Worm (Caenorhabditis elegans) whole organism, L3 larva: Measurements from ENCODE around the gene F10B5.3.

Experiments used
- R02D3.7 ChIP-seq: fragments of 150-350 bp; optimal IDR thresholded peaks from 2 replicates; lab custom pipeline; 2014; ENCODE audit warnings: missing biosample characterization, missing genetic modification characterization
- ZK546.5 ChIP-seq: sonication (generic microtip); optimal IDR thresholded peaks from 2 replicates; lab custom pipeline; 2017; ENCODE audit warnings: missing biosample characterization, missing genetic modification characterization
- ama-1 ChIP-seq: fragments of 150-350 bp; optimal IDR thresholded peaks from 2 replicates; lab custom pipeline; 2018
- ceh-16 ChIP-seq: sonication (generic microtip); optimal IDR thresholded peaks from 2 replicates; lab custom pipeline; 2017; ENCODE audit warnings: missing biosample characterization, missing genetic modification characterization
- ceh-28 ChIP-seq: fragments of 150-350 bp; optimal IDR thresholded peaks from 2 replicates; lab custom pipeline; 2014; ENCODE audit warnings: missing biosample characterization, missing genetic modification reagents, missing genetic modification characterization
- ceh-82 ChIP-seq: fragments of 150-350 bp; optimal IDR thresholded peaks from 2 replicates; lab custom pipeline; 2014; ENCODE audit warnings: missing biosample characterization, missing genetic modification characterization
- ceh-9 ChIP-seq: sonication (generic microtip); optimal IDR thresholded peaks from 2 replicates; lab custom pipeline; 2018; ENCODE audit warnings: missing biosample characterization, missing genetic modification characterization
- daf-12 ChIP-seq: fragments of 150-350 bp; optimal IDR thresholded peaks from 2 replicates; lab custom pipeline; 2014; ENCODE audit warnings: missing biosample characterization, missing genetic modification reagents, missing genetic modification characterization
- egl-27 ChIP-seq: sonication (generic microtip); optimal IDR thresholded peaks from 4 replicates; lab custom pipeline; 2017; ENCODE audit warnings: missing biosample characterization, missing genetic modification reagents, missing genetic modification characterization
- egl-5 ChIP-seq: fragments of 150-350 bp; optimal IDR thresholded peaks from 2 replicates; lab custom pipeline; 2017; ENCODE audit warnings: missing biosample characterization, missing genetic modification reagents, missing genetic modification characterization, inconsistent platforms
- elt-1 ChIP-seq: fragments of 150-350 bp; optimal IDR thresholded peaks from 2 replicates; lab custom pipeline; 2014; ENCODE audit warnings: missing biosample characterization, missing genetic modification characterization
- elt-2 ChIP-seq: sonication (generic microtip); optimal IDR thresholded peaks from 2 replicates; lab custom pipeline; 2016; ENCODE audit warnings: missing genetic modification reagents, mild to moderate bottlenecking, missing genetic modification characterization, missing compliant biosample characterization
- eor-1 ChIP-seq, 2 experiments: fragments of 150-350 bp; optimal IDR thresholded peaks; 2 replicates each; lab custom pipeline; 2014 to 2018; ENCODE audit warnings: missing biosample characterization in 2 of 2, missing genetic modification characterization in 2 of 2
- fkh-10 ChIP-seq: sonication (generic microtip); optimal IDR thresholded peaks from 2 replicates; lab custom pipeline; 2017; ENCODE audit warnings: missing biosample characterization, missing genetic modification reagents, missing genetic modification characterization
- fkh-2 ChIP-seq: fragments of 150-350 bp; optimal IDR thresholded peaks from 2 replicates; lab custom pipeline; 2014; ENCODE audit warnings: missing biosample characterization, missing genetic modification reagents, missing genetic modification characterization
- fos-1 ChIP-seq: fragments of 150-350 bp; optimal IDR thresholded peaks from 2 replicates; lab custom pipeline; 2014; ENCODE audit warnings: missing biosample characterization, missing genetic modification characterization
- jun-1 ChIP-seq: fragments of 150-350 bp; optimal IDR thresholded peaks from 2 replicates; lab custom pipeline; 2014; ENCODE audit warnings: missing biosample characterization, missing genetic modification reagents, missing genetic modification characterization
- lin-15B ChIP-seq: fragments of 150-350 bp; optimal IDR thresholded peaks from 2 replicates; lab custom pipeline; 2014; ENCODE audit warnings: missing biosample characterization, missing genetic modification characterization
- lin-39 ChIP-seq: fragments of 150-350 bp; optimal IDR thresholded peaks from 2 replicates; lab custom pipeline; 2018; ENCODE audit warnings: missing biosample characterization, missing genetic modification reagents, missing genetic modification characterization
- lsy-12 ChIP-seq: sonication (generic microtip); optimal IDR thresholded peaks from 2 replicates; lab custom pipeline; 2016; ENCODE audit warnings: mild to moderate bottlenecking, missing genetic modification characterization, missing compliant biosample characterization
- mdl-1 ChIP-seq: fragments of 150-350 bp; optimal IDR thresholded peaks from 2 replicates; lab custom pipeline; 2014; ENCODE audit warnings: missing biosample characterization, missing genetic modification characterization
- mml-1 ChIP-seq: fragments of 150-350 bp; sonication (generic microtip); optimal IDR thresholded peaks from 3 replicates; lab custom pipeline; 2014; ENCODE audit warnings: missing biosample characterization, missing genetic modification characterization
- nfya-1 ChIP-seq: sonication (generic microtip); optimal IDR thresholded peaks from 2 replicates; lab custom pipeline; 2017; ENCODE audit warnings: missing genetic modification characterization, mild to moderate bottlenecking, missing compliant biosample characterization, antibody characterized with exemption, moderate library complexity; ENCODE audit not compliant: insufficient read depth
- nhr-11 ChIP-seq: fragments of 150-350 bp; optimal IDR thresholded peaks from 2 replicates; lab custom pipeline; 2014; ENCODE audit warnings: missing biosample characterization, missing genetic modification characterization
- nhr-12 ChIP-seq: fragments of 150-350 bp; optimal IDR thresholded peaks from 2 replicates; lab custom pipeline; 2014; ENCODE audit warnings: missing biosample characterization, missing genetic modification characterization
- nhr-23 ChIP-seq: fragments of 150-350 bp; optimal IDR thresholded peaks from 2 replicates; lab custom pipeline; 2014; ENCODE audit warnings: missing biosample characterization, missing genetic modification reagents, missing genetic modification characterization
- nhr-237 ChIP-seq: fragments of 150-350 bp; optimal IDR thresholded peaks from 2 replicates; lab custom pipeline; 2014; ENCODE audit warnings: missing biosample characterization, missing genetic modification characterization
- nhr-25 ChIP-seq: sonication (generic microtip); optimal IDR thresholded peaks from 2 replicates; lab custom pipeline; 2017; ENCODE audit warnings: missing biosample characterization, missing genetic modification characterization
- nhr-28 ChIP-seq: fragments of 150-350 bp; optimal IDR thresholded peaks from 2 replicates; lab custom pipeline; 2014; ENCODE audit warnings: missing biosample characterization, missing genetic modification characterization
- pha-4 ChIP-seq: fragments of 150-350 bp; optimal IDR thresholded peaks from 2 replicates; lab custom pipeline; 2014; ENCODE audit warnings: missing biosample characterization, missing genetic modification reagents, missing genetic modification characterization
- pqm-1 ChIP-seq: fragments of 150-350 bp; optimal IDR thresholded peaks from 2 replicates; lab custom pipeline; 2017; ENCODE audit warnings: missing biosample characterization, missing genetic modification characterization, inconsistent platforms
- sea-2 ChIP-seq: fragments of 150-350 bp; sonication (generic microtip); optimal IDR thresholded peaks from 4 replicates; lab custom pipeline; 2014; ENCODE audit warnings: missing biosample characterization, missing genetic modification reagents, missing genetic modification characterization
- skn-1 ChIP-seq: fragments of 150-350 bp; optimal IDR thresholded peaks from 2 replicates; lab custom pipeline; 2014; ENCODE audit warnings: missing biosample characterization, missing genetic modification characterization
- snpc-4 ChIP-seq: fragments of 150-350 bp; optimal IDR thresholded peaks from 2 replicates; lab custom pipeline; 2014; ENCODE audit warnings: missing biosample characterization, missing genetic modification characterization
- tbx-2 ChIP-seq: sonication (generic microtip); optimal IDR thresholded peaks from 2 replicates; lab custom pipeline; 2016; ENCODE audit warnings: mild to moderate bottlenecking, missing genetic modification characterization, missing compliant biosample characterization
- unc-39 ChIP-seq: sonication (generic microtip); optimal IDR thresholded peaks from 4 replicates; lab custom pipeline; 2017; ENCODE audit warnings: missing biosample characterization, missing genetic modification characterization
- unc-62 ChIP-seq: fragments of 150-350 bp; sonication (generic microtip); optimal IDR thresholded peaks from 4 replicates; lab custom pipeline; 2014; ENCODE audit warnings: missing biosample characterization, missing genetic modification reagents, missing genetic modification characterization
- ztf-11 ChIP-seq: fragments of 150-350 bp; optimal IDR thresholded peaks from 2 replicates; lab custom pipeline; 2014; ENCODE audit warnings: missing biosample characterization, missing genetic modification characterization

Gene F10B5.3

DNA sequence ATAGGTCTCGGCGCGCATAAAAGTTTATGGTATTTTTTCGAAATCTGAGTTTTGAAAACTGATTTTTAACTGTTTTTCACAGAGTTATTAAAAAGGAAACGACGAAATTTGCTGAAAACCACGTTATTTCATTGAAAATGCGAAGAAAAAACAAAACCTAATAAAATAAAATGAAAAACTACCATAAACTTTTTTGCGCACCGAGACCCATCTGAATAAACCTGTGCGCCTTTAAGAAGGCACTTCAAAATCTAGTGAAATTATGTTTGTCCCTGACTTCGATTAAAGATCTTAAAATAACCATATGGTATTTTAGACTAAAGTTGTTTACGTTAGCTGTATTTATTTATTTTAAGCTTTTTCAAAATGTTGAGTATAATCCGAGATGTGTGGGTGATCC lies 22.0 kb downstream of the F10B5.3 start:
- TF ChIP-seq egl-27 (no peak), snpc-4 (tag; lab: Kevin White, UChicago) (no peak), nfya-1 (no peak), elt-1 (tag; lab: Kevin White, UChicago) (no peak), lin-39 (tag; lab: Kevin White, UChicago) (no peak)
- TF ChIP-seq, all 47 proteins: peak for 0

DNA sequence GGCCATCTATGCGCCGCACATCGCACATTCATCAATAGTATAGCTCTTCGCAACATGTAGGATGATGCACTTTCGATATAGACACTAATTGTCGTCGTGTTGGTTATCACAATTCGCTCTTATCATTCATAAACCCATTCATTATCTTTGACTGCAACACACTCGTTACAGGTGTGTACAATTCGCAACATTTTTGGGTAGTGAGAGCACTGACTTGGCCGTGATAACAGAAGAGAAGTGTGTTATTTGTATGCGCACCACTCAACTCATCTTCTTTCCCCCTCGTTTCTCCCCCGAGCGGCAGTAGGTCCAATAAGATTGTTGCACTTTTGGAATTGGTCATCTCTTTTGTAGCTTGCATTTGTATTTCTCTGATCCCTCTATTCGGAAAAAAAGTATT lies 22.5 kb downstream of the F10B5.3 start:
- TF ChIP-seq pha-4 (tag; lab: Kevin White, UChicago), result peak; percentile 82
- no peak for TF ChIP-seq nhr-11 (tag; lab: Kevin White, UChicago)
- TF ChIP-seq fkh-10 (GFP tag; lab: Kevin White, UChicago), result no peak
- peak; percentile 95 for TF ChIP-seq pqm-1 (tag; lab: Kevin White, UChicago)
- no peak for TF ChIP-seq ceh-82 (tag; lab: Kevin White, UChicago)
- peak; percentile 4 for TF ChIP-seq nfya-1
- TF ChIP-seq skn-1 (tag; lab: Kevin White, UChicago), result no peak
- no peak for TF ChIP-seq daf-12 (tag; lab: Kevin White, UChicago)
- peak; percentile 65 for TF ChIP-seq jun-1 (tag; lab: Kevin White, UChicago)
- no peak for TF ChIP-seq ZK546.5 (tag; lab: Kevin White, UChicago)
- TF ChIP-seq lin-15B (tag; lab: Kevin White, UChicago), result no peak
- no peak for TF ChIP-seq R02D3.7
- no peak for TF ChIP-seq eor-1 (tag; optimal IDR thresholded peaks at IDR 0.05; lab: Kevin White, UChicago)
- no peak for TF ChIP-seq unc-39 (tag; lab: Kevin White, UChicago)
- TF ChIP-seq lin-39 (tag; lab: Kevin White, UChicago), result peak; percentile 23
- no peak for TF ChIP-seq tbx-2
- peak; percentile 93 for TF ChIP-seq elt-2 (tag; lab: Kevin White, UChicago)
- TF ChIP-seq mml-1, result no peak

DNA sequence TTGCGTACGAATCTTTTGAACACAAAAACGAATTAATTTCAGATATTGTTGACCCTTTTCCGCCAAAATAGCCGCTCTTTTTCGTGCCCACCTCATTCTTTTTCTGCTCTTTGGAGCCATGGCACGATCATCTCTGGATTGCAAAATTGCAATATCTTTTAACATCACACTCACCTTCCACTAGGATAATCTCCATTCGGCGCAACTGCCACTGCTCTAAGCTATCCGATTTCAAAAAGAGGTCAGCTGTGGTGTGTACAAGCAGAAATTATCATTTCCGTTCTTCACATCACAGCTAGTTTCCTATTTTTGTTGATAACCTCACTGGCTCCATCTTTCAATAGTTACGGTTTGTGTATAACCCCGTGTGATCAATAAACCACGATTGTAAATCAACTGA lies 23.2 kb downstream of the F10B5.3 start:
- TF ChIP-seq ama-1 (lab: Kevin White, UChicago), result no peak
- no peak for TF ChIP-seq R02D3.7
- no peak for TF ChIP-seq nhr-23 (tag; lab: Kevin White, UChicago)
- TF ChIP-seq, all 47 proteins: peak for 0

ce11 chrII:8126132-8126531 lies 23.7 kb downstream of the F10B5.3 start:
- peak; percentile 13 for TF ChIP-seq ama-1 (lab: Kevin White, UChicago)
- TF ChIP-seq fos-1 (tag; lab: Kevin White, UChicago), result no peak
- no peak for TF ChIP-seq nhr-28 (tag; lab: Kevin White, UChicago)
- no peak for TF ChIP-seq daf-12 (tag; lab: Kevin White, UChicago)
- no peak for TF ChIP-seq ceh-16 (tag; lab: Kevin White, UChicago)
- no peak for TF ChIP-seq nhr-25 (tag; lab: Kevin White, UChicago)
- TF ChIP-seq lsy-12 (tag; lab: Kevin White, UChicago), result peak; percentile 7
- TF ChIP-seq egl-5 (tag; lab: Kevin White, UChicago), result no peak
- peak; percentile 63 for TF ChIP-seq snpc-4 (tag; lab: Kevin White, UChicago)
- TF ChIP-seq nhr-237 (tag; lab: Kevin White, UChicago), result no peak
- no peak for TF ChIP-seq tbx-2
- no peak for TF ChIP-seq egl-27
- peak; percentile 31 for TF ChIP-seq elt-2 (tag; lab: Kevin White, UChicago)
- TF ChIP-seq nhr-11 (tag; lab: Kevin White, UChicago), result no peak
- no peak for TF ChIP-seq eor-1 (tag; optimal IDR thresholded peaks at IDR 0.05; lab: Kevin White, UChicago)
- peak; percentile 61 for TF ChIP-seq ceh-28 (tag; lab: Kevin White, UChicago)
- no peak for TF ChIP-seq ztf-11 (tag; lab: Kevin White, UChicago)
- peak; percentile 9 for TF ChIP-seq mdl-1
- no peak for TF ChIP-seq nhr-12 (tag; lab: Kevin White, UChicago)
- no peak for TF ChIP-seq ceh-9 (tag; lab: Kevin White, UChicago)
- TF ChIP-seq fkh-10 (GFP tag; lab: Kevin White, UChicago), result peak; percentile 30
- TF ChIP-seq sea-2, result no peak
- TF ChIP-seq pqm-1 (tag; lab: Kevin White, UChicago), result no peak
- TF ChIP-seq fkh-2 (tag; lab: Kevin White, UChicago), result no peak
- TF ChIP-seq ceh-82 (tag; lab: Kevin White, UChicago), result no peak
- TF ChIP-seq unc-62 (GFP tag; lab: Kevin White, UChicago), result peak; percentile 31
- TF ChIP-seq lin-39 (tag; lab: Kevin White, UChicago), result peak; percentile 88
- no peak for TF ChIP-seq elt-1 (tag; lab: Kevin White, UChicago)
- peak; percentile 83 for TF ChIP-seq nfya-1
- TF ChIP-seq mml-1, result no peak
- peak; percentile 20 for TF ChIP-seq lin-15B (tag; lab: Kevin White, UChicago)
- peak; percentile 14 for TF ChIP-seq pha-4 (tag; lab: Kevin White, UChicago)
- TF ChIP-seq, all 47 proteins: peak for 12
